Fruit fly (Drosophila melanogaster): ENCODE measurements around the gene CG31251.

The CG31251 gene

dm6 chr3R:17710900-17711645 is 26.4 kb upstream of the CG31251 start (continued):
- TF ChIP-seq CG32767 (GFP tag; IDR thresholded peaks at IDR 0.05) (peak; percentile 30; the same call in 1 of the 2 replicates), CG10565 (GFP tag; optimal IDR thresholded peaks at IDR 0.05) (no peak), pros (GFP tag; optimal IDR thresholded peaks at IDR 0.05) (peak; percentile 92), Sox102F (GFP tag; optimal IDR thresholded peaks at IDR 0.05) (no peak), H15 (GFP tag; IDR thresholded peaks at IDR 0.05) (0 out of 3 replicates have a peak, but pooled peaks have one; percentile 13), cad (GFP tag; optimal IDR thresholded peaks at IDR 0.05) (peak; percentile 12), eyg (GFP tag; optimal IDR thresholded peaks at IDR 0.05) (no peak), gro (GFP tag; optimal IDR thresholded peaks at IDR 0.05) (no peak), Myb (GFP tag; optimal IDR thresholded peaks at IDR 0.05) (no peak), ro (GFP tag; IDR thresholded peaks at IDR 0.05) (no peak), Awh (GFP tag; IDR thresholded peaks at IDR 0.05) (no peak), ara (GFP tag; IDR thresholded peaks at IDR 0.05) (no peak), NC2α (GFP tag; optimal IDR thresholded peaks at IDR 0.05) (no peak), vvl (GFP tag; IDR thresholded peaks at IDR 0.05) (no peak), Elba2 (GFP tag; optimal IDR thresholded peaks at IDR 0.05) (no peak), CG9797 (GFP tag; optimal IDR thresholded peaks at IDR 0.05) (no peak), chinmo (GFP tag; IDR thresholded peaks at IDR 0.05; ENCODE audit: partially characterized antibody) (0 out of 4 replicates have a peak, but pooled peaks have one; percentile 52), sima (GFP tag; optimal IDR thresholded peaks at IDR 0.05) (no peak), D19A (tag; optimal IDR thresholded peaks at IDR 0.05) (no peak), Xbp1 (GFP tag; optimal IDR thresholded peaks at IDR 0.05) (no peak), en (GFP tag; optimal IDR thresholded peaks at IDR 0.05) (no peak), CG8765 (GFP tag; IDR thresholded peaks at IDR 0.05) (0 out of 2 replicates have a peak, but pooled peaks have one; percentile 38), pzg (GFP tag; optimal IDR thresholded peaks at IDR 0.05) (no peak), CG14860 (GFP tag; IDR thresholded peaks at IDR 0.05; ENCODE audit: partially characterized antibody) (no peak), CG14050 (GFP tag; IDR thresholded peaks at IDR 0.05) (no peak), tap (tag; optimal IDR thresholded peaks at IDR 0.05) (no peak), CG11504 (tag; optimal IDR thresholded peaks at IDR 0.05) (no peak), nom (GFP tag; optimal IDR thresholded peaks at IDR 0.05) (peak; percentile 75), CG7987 (GFP tag; optimal IDR thresholded peaks at IDR 0.05) (no peak), CG8924 (tag; optimal IDR thresholded peaks at IDR 0.05) (no peak), CG4360 (GFP tag; IDR thresholded peaks at IDR 0.05) (peak; percentile 73)

DNA sequence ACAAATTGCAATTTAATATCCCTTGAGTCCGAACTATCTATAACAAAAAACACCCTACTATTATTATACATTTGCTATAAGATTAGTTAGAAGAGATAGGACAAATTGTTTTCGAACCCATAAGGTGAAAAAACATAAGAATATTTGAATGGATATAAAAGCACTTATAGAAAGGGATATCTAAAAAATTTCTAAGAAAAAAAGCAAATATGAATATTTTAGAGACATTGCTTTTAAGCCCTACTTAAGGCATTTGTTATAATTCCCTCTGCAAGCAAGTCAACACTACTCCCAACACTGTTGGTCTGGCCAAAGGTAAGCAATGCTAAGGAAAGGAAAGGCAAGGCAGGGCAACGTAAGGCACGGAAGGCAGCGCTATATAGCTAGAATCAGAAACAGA is 25.7 kb upstream of the CG31251 start:
- TF ChIP-seq CG1603 (tag; optimal IDR thresholded peaks at IDR 0.05) (no peak), CG10267 (tag; optimal IDR thresholded peaks at IDR 0.05) (no peak), CG18011 (GFP tag; optimal IDR thresholded peaks at IDR 0.05) (no peak), Pdp1 (GFP tag; optimal IDR thresholded peaks at IDR 0.05) (no peak), fd64A (GFP tag; optimal IDR thresholded peaks at IDR 0.05) (no peak), zen2 (GFP tag; IDR thresholded peaks at IDR 0.05; ENCODE audit: partially characterized antibody) (no peak), CG10321 (GFP tag; IDR thresholded peaks at IDR 0.05) (no peak), Elba2 (GFP tag; optimal IDR thresholded peaks at IDR 0.05) (no peak), CG1529 (GFP tag; optimal IDR thresholded peaks at IDR 0.05) (no peak), CG12391 (tag; optimal IDR thresholded peaks at IDR 0.05) (no peak), CG8924 (tag; optimal IDR thresholded peaks at IDR 0.05) (peak; percentile 2), bsh (GFP tag; optimal IDR thresholded peaks at IDR 0.05) (no peak), Poxn (GFP tag; IDR thresholded peaks at IDR 0.05) (no peak), ash1 (GFP tag; optimal IDR thresholded peaks at IDR 0.05) (no peak), ind (GFP tag; optimal IDR thresholded peaks at IDR 0.05) (no peak), sens (GFP tag) (peak; percentile 75), ci (GFP tag; IDR thresholded peaks at IDR 0.05) (no peak), tin (GFP tag; optimal IDR thresholded peaks at IDR 0.05) (no peak), Hr3 (GFP tag; optimal IDR thresholded peaks at IDR 0.05) (no peak), B-H2 (GFP tag; optimal IDR thresholded peaks at IDR 0.05) (no peak), CG8359 (GFP tag; optimal IDR thresholded peaks at IDR 0.05; ENCODE audit: borderline replicate concordance) (no peak), CG7271 (tag; optimal IDR thresholded peaks at IDR 0.05) (no peak)
